Worm (Caenorhabditis elegans) whole organism, L3 larva: ENCODE results near the gene F16H6.7.
A peak's percentile ranks its signal among the peaks of the same experiment; 100 is the strongest.
"Not testable (repeated sequence)": the region's sequence is repeated elsewhere in the genome, so short reads cannot be mapped to it uniquely, and the experiment has no call there.

ENCODE experiments used
- ZK546.5 ChIP-seq: sonication (generic microtip); optimal IDR thresholded peaks from 2 replicates; lab custom pipeline; 2017; ENCODE audit warnings: missing biosample characterization, missing genetic modification characterization
- aly-2 ChIP-seq: fragments of 150-350 bp; optimal IDR thresholded peaks from 2 replicates; lab custom pipeline; 2014; ENCODE audit warnings: missing biosample characterization, missing genetic modification characterization
- ama-1 ChIP-seq: fragments of 150-350 bp; optimal IDR thresholded peaks from 2 replicates; lab custom pipeline; 2018
- ceh-16 ChIP-seq: sonication (generic microtip); optimal IDR thresholded peaks from 2 replicates; lab custom pipeline; 2017; ENCODE audit warnings: missing biosample characterization, missing genetic modification characterization
- ceh-28 ChIP-seq: fragments of 150-350 bp; optimal IDR thresholded peaks from 2 replicates; lab custom pipeline; 2014; ENCODE audit warnings: missing biosample characterization, missing genetic modification reagents, missing genetic modification characterization
- ceh-82 ChIP-seq: fragments of 150-350 bp; optimal IDR thresholded peaks from 2 replicates; lab custom pipeline; 2014; ENCODE audit warnings: missing biosample characterization, missing genetic modification characterization
- ceh-9 ChIP-seq: sonication (generic microtip); optimal IDR thresholded peaks from 2 replicates; lab custom pipeline; 2018; ENCODE audit warnings: missing biosample characterization, missing genetic modification characterization
- daf-12 ChIP-seq: fragments of 150-350 bp; optimal IDR thresholded peaks from 2 replicates; lab custom pipeline; 2014; ENCODE audit warnings: missing biosample characterization, missing genetic modification reagents, missing genetic modification characterization
- elt-2 ChIP-seq: sonication (generic microtip); optimal IDR thresholded peaks from 2 replicates; lab custom pipeline; 2016; ENCODE audit warnings: missing genetic modification reagents, mild to moderate bottlenecking, missing genetic modification characterization, missing compliant biosample characterization
- eor-1 ChIP-seq, 2 experiments: fragments of 150-350 bp; optimal IDR thresholded peaks; 2 replicates each; lab custom pipeline; 2014 to 2018; ENCODE audit warnings: missing biosample characterization in 2 of 2, missing genetic modification characterization in 2 of 2
- fos-1 ChIP-seq: fragments of 150-350 bp; optimal IDR thresholded peaks from 2 replicates; lab custom pipeline; 2014; ENCODE audit warnings: missing biosample characterization, missing genetic modification characterization
- jun-1 ChIP-seq: fragments of 150-350 bp; optimal IDR thresholded peaks from 2 replicates; lab custom pipeline; 2014; ENCODE audit warnings: missing biosample characterization, missing genetic modification reagents, missing genetic modification characterization
- lin-39 ChIP-seq: fragments of 150-350 bp; optimal IDR thresholded peaks from 2 replicates; lab custom pipeline; 2018; ENCODE audit warnings: missing biosample characterization, missing genetic modification reagents, missing genetic modification characterization
- mml-1 ChIP-seq: fragments of 150-350 bp; sonication (generic microtip); optimal IDR thresholded peaks from 3 replicates; lab custom pipeline; 2014; ENCODE audit warnings: missing biosample characterization, missing genetic modification characterization
- nfya-1 ChIP-seq: sonication (generic microtip); optimal IDR thresholded peaks from 2 replicates; lab custom pipeline; 2017; ENCODE audit warnings: missing genetic modification characterization, mild to moderate bottlenecking, missing compliant biosample characterization, antibody characterized with exemption, moderate library complexity; ENCODE audit not compliant: insufficient read depth
- nhr-11 ChIP-seq: fragments of 150-350 bp; optimal IDR thresholded peaks from 2 replicates; lab custom pipeline; 2014; ENCODE audit warnings: missing biosample characterization, missing genetic modification characterization
- nhr-23 ChIP-seq: fragments of 150-350 bp; optimal IDR thresholded peaks from 2 replicates; lab custom pipeline; 2014; ENCODE audit warnings: missing biosample characterization, missing genetic modification reagents, missing genetic modification characterization
- nhr-237 ChIP-seq: fragments of 150-350 bp; optimal IDR thresholded peaks from 2 replicates; lab custom pipeline; 2014; ENCODE audit warnings: missing biosample characterization, missing genetic modification characterization
- nhr-28 ChIP-seq: fragments of 150-350 bp; optimal IDR thresholded peaks from 2 replicates; lab custom pipeline; 2014; ENCODE audit warnings: missing biosample characterization, missing genetic modification characterization
- nhr-43 ChIP-seq: sonication (generic microtip); optimal IDR thresholded peaks from 2 replicates; lab custom pipeline; 2016; ENCODE audit warnings: mild to moderate bottlenecking, missing genetic modification characterization, missing compliant biosample characterization; ENCODE audit not compliant: poor library complexity, severe bottlenecking
- nhr-76 ChIP-seq: fragments of 150-350 bp; sonication (generic microtip); optimal IDR thresholded peaks from 5 replicates; lab custom pipeline; 2014; ENCODE audit warnings: missing biosample characterization, missing genetic modification characterization
- nhr-77 ChIP-seq: fragments of 150-350 bp; optimal IDR thresholded peaks from 2 replicates; lab custom pipeline; 2014; ENCODE audit warnings: missing biosample characterization, missing genetic modification characterization
- pha-4 ChIP-seq: fragments of 150-350 bp; optimal IDR thresholded peaks from 2 replicates; lab custom pipeline; 2014; ENCODE audit warnings: missing biosample characterization, missing genetic modification reagents, missing genetic modification characterization
- pqm-1 ChIP-seq: fragments of 150-350 bp; optimal IDR thresholded peaks from 2 replicates; lab custom pipeline; 2017; ENCODE audit warnings: missing biosample characterization, missing genetic modification characterization, inconsistent platforms
- sea-2 ChIP-seq: fragments of 150-350 bp; sonication (generic microtip); optimal IDR thresholded peaks from 4 replicates; lab custom pipeline; 2014; ENCODE audit warnings: missing biosample characterization, missing genetic modification reagents, missing genetic modification characterization
- snpc-4 ChIP-seq: fragments of 150-350 bp; optimal IDR thresholded peaks from 2 replicates; lab custom pipeline; 2014; ENCODE audit warnings: missing biosample characterization, missing genetic modification characterization
- unc-39 ChIP-seq: sonication (generic microtip); optimal IDR thresholded peaks from 4 replicates; lab custom pipeline; 2017; ENCODE audit warnings: missing biosample characterization, missing genetic modification characterization
- unc-62 ChIP-seq: fragments of 150-350 bp; sonication (generic microtip); optimal IDR thresholded peaks from 4 replicates; lab custom pipeline; 2014; ENCODE audit warnings: missing biosample characterization, missing genetic modification reagents, missing genetic modification characterization
- ztf-11 ChIP-seq: fragments of 150-350 bp; optimal IDR thresholded peaks from 2 replicates; lab custom pipeline; 2014; ENCODE audit warnings: missing biosample characterization, missing genetic modification characterization

The F16H6.7 gene

ce11 chrV:18243227-18243626, 34.3 kb upstream of the F16H6.7 start:
- TF ChIP-seq lin-39 (tag; lab: Kevin White, UChicago) (no peak), unc-62 (GFP tag; lab: Kevin White, UChicago) (no peak), ztf-11 (no peak), nhr-77 (tag; lab: Kevin White, UChicago) (no peak), aly-2 (tag; lab: Kevin White, UChicago) (no peak)

ce11 chrV:18241328-18241727, 32.4 kb upstream of the F16H6.7 start, which contains the start of gene R10E8.8:
R10E8.8 (minus strand) TSS chrV:18241670.
- TF ChIP-seq sea-2 (GFP tag; lab: Kevin White, UChicago) (no peak), pha-4 (tag; lab: Kevin White, UChicago) (peak; percentile 17), nhr-237 (no peak), snpc-4 (tag; lab: Kevin White, UChicago) (no peak), eor-1 (tag; optimal IDR thresholded peaks at IDR 0.05; lab: Kevin White, UChicago) (no peak), ZK546.5 (tag; lab: Kevin White, UChicago) (no peak), nhr-23 (tag; lab: Kevin White, UChicago) (no peak), unc-39 (tag; lab: Kevin White, UChicago) (no peak), mml-1 (tag; lab: Kevin White, UChicago) (no peak), ceh-9 (no peak), nfya-1 (tag; lab: Kevin White, UChicago) (peak; percentile 17), ceh-82 (tag; lab: Kevin White, UChicago) (no peak), nhr-43 (tag; lab: Kevin White, UChicago) (no peak), nhr-11 (tag; lab: Kevin White, UChicago) (no peak), elt-2 (tag; lab: Kevin White, UChicago) (peak; percentile 87), pqm-1 (tag; lab: Kevin White, UChicago) (peak; percentile 72)

- TF ChIP-seq elt-2 (tag; lab: Kevin White, UChicago) (peak; percentile 53), pqm-1 (tag; lab: Kevin White, UChicago) (peak; percentile 43), ceh-16 (tag; lab: Kevin White, UChicago) (no peak), daf-12 (tag; lab: Kevin White, UChicago) (no peak), nhr-76 (tag; lab: Kevin White, UChicago) (no peak), ZK546.5 (tag; lab: Kevin White, UChicago) (no peak)
These were observed 27.8 kb upstream of the F16H6.7 start, which contains the start of gene R10E8.3 for ce11 chrV:18236714-18237288. R10E8.3 (minus strand) TSS chrV:18236764.

ce11 chrV:18235808-18236207, 26.8 kb upstream of the F16H6.7 start:
- TF ChIP-seq nhr-77 (tag; lab: Kevin White, UChicago) = no peak
- no peak for TF ChIP-seq nhr-28 (tag; lab: Kevin White, UChicago)
- no peak for TF ChIP-seq unc-39 (tag; lab: Kevin White, UChicago)
- no peak for TF ChIP-seq aly-2 (tag; lab: Kevin White, UChicago)
- TF ChIP-seq, all 47 proteins: peak for 0

ce11 chrV:18224353-18224752, 15.4 kb upstream of the F16H6.7 start, which contains the start of gene F16H6.10:
F16H6.10 (minus strand) TSS chrV:18224453.
- TF ChIP-seq snpc-4 (tag; lab: Kevin White, UChicago) = no peak
- TF ChIP-seq ama-1 (lab: Kevin White, UChicago) = no peak
- no peak for TF ChIP-seq fos-1

ce11 chrV:18216784-18217183, 7.8 kb upstream of the F16H6.7 start, which contains the start of gene F16H6.9:
F16H6.9 (plus strand) TSS chrV:18217084.
- not testable (repeated sequence) for TF ChIP-seq nhr-28, pha-4, ceh-28 (tag; lab: Kevin White, UChicago)
- TF ChIP-seq, all 47 proteins: peak for 0; not testable (repeated sequence) for 47

- not testable (repeated sequence) for TF ChIP-seq aly-2 (tag; lab: Kevin White, UChicago); jun-1 (tag; lab: Kevin White, UChicago); sea-2 (GFP tag; lab: Kevin White, UChicago)
These were observed 7.2 kb upstream of the F16H6.7 start, which contains the start of gene F16H6.8 for ce11 chrV:18216175-18216574. F16H6.8 (minus strand) TSS chrV:18216275.
